Worm (Caenorhabditis elegans) whole organism, young adult: ENCODE results near the gene C56G2.15.

Experiments used
- B0019.2 ChIP-seq: fragments of 200-800 bp; sonication (Bioruptor generic); conservative IDR thresholded peaks from 2 replicates; pipeline ENCODE4 v1.3.6; 2022; ENCODE audit warnings: missing genetic modification reagents, missing genetic modification characterization, missing compliant biosample characterization
- B0336.3 ChIP-seq: fragments of 200-800 bp; sonication (Bioruptor generic); IDR thresholded peaks from 2 replicates; pipeline ENCODE4 v1.3.6; 2022; ENCODE audit warnings: missing genetic modification characterization, missing compliant biosample characterization
- F23B12.7 ChIP-seq: sonication (generic microtip); optimal IDR thresholded peaks from 2 replicates; lab custom pipeline; 2017; ENCODE audit warnings: missing genetic modification characterization, mild to moderate bottlenecking, missing compliant biosample characterization, antibody characterized with exemption, moderate library complexity; ENCODE audit not compliant: insufficient read depth
- F52B5.7 ChIP-seq: sonication (generic microtip); optimal IDR thresholded peaks from 2 replicates; lab custom pipeline; 2016; ENCODE audit warnings: mild to moderate bottlenecking, missing genetic modification characterization, missing compliant biosample characterization
- F55B11.4 ChIP-seq: sonication (generic microtip); optimal IDR thresholded peaks from 2 replicates; lab custom pipeline; 2016; ENCODE audit warnings: missing compliant biosample characterization, missing genetic modification characterization, borderline replicate concordance; ENCODE audit not compliant: insufficient read depth
- F57C9.4 ChIP-seq: sonication (generic microtip); optimal IDR thresholded peaks from 2 replicates; lab custom pipeline; 2017; ENCODE audit warnings: mild to moderate bottlenecking, missing genetic modification characterization, missing compliant biosample characterization
- T26A5.8 ChIP-seq: sonication (generic microtip); optimal IDR thresholded peaks from 2 replicates; lab custom pipeline; 2016; ENCODE audit warnings: missing genetic modification characterization, missing compliant biosample characterization
- Y53F4B.3 ChIP-seq: fragments of 200-800 bp; sonication (Bioruptor generic); IDR thresholded peaks from 2 replicates; pipeline ENCODE4 v1.3.6; 2022; ENCODE audit warnings: missing genetic modification reagents, missing genetic modification characterization, missing compliant biosample characterization
- Y95B8A.8 ChIP-seq: fragments of 200-800 bp; sonication (Bioruptor generic); IDR thresholded peaks from 2 replicates; pipeline ENCODE4 v1.3.6; 2022; ENCODE audit warnings: missing genetic modification reagents, missing genetic modification characterization, missing compliant biosample characterization
- athp-1 ChIP-seq: sonication (generic microtip); optimal IDR thresholded peaks from 2 replicates; lab custom pipeline; 2017; ENCODE audit warnings: mild to moderate bottlenecking, missing genetic modification characterization, missing compliant biosample characterization
- attf-6 ChIP-seq: fragments of 200-800 bp; sonication (Bioruptor generic); IDR thresholded peaks from 2 replicates; pipeline ENCODE4 v1.3.6; 2022; ENCODE audit warnings: missing genetic modification reagents, missing genetic modification characterization, missing compliant biosample characterization
- chd-7 ChIP-seq: sonication (generic microtip); optimal IDR thresholded peaks from 2 replicates; lab custom pipeline; 2016; ENCODE audit warnings: mild to moderate bottlenecking, missing genetic modification characterization, moderate library complexity, missing compliant biosample characterization
- dpff-1 ChIP-seq: sonication (generic microtip); optimal IDR thresholded peaks from 2 replicates; lab custom pipeline; 2017; ENCODE audit warnings: mild to moderate bottlenecking, missing genetic modification characterization, missing compliant biosample characterization
- dpl-1 ChIP-seq: fragments of 150-350 bp; optimal IDR thresholded peaks from 2 replicates; lab custom pipeline; 2014; ENCODE audit warnings: missing biosample characterization, missing genetic modification reagents, missing genetic modification characterization
- egl-18 ChIP-seq: fragments of 200-800 bp; sonication (Bioruptor generic); IDR thresholded peaks from 2 replicates; pipeline ENCODE4 v1.3.6; 2022; ENCODE audit warnings: missing genetic modification reagents, missing genetic modification characterization, missing compliant biosample characterization
- egrh-3 ChIP-seq: fragments of 200-800 bp; sonication (Bioruptor generic); IDR thresholded peaks from 2 replicates; pipeline ENCODE4 v1.3.6; 2022; ENCODE audit warnings: missing genetic modification reagents, missing genetic modification characterization, missing compliant biosample characterization
- hlh-12 ChIP-seq: sonication (generic microtip); optimal IDR thresholded peaks from 2 replicates; lab custom pipeline; 2016; ENCODE audit warnings: missing genetic modification characterization, missing compliant biosample characterization
- hmg-20 ChIP-seq: fragments of 200-800 bp; sonication (Bioruptor generic); IDR thresholded peaks from 2 replicates; pipeline ENCODE4 v1.3.6; 2022; ENCODE audit warnings: missing genetic modification reagents, missing genetic modification characterization, missing compliant biosample characterization
- hrde-1 ChIP-seq: sonication (generic microtip); optimal IDR thresholded peaks from 2 replicates; lab custom pipeline; 2016; ENCODE audit warnings: missing genetic modification characterization, mild to moderate bottlenecking, missing compliant biosample characterization, moderate library complexity, missing genotype, missing genetic modification reagents, borderline replicate concordance
- let-607 ChIP-seq, 2 experiments: fragments of 200-800 bp in 1 of 2; sonication (Bioruptor generic) in 1 of 2; sonication (generic microtip) in 1 of 2; optimal IDR thresholded peaks; 2 replicates each; lab custom pipeline; 2016 to 2018; ENCODE audit warnings: mild to moderate bottlenecking in 2 of 2, missing compliant biosample characterization in 2 of 2, missing genetic modification characterization in 2 of 2, moderate library complexity in 2 of 2, missing genotype in 1 of 2
- lin-35 ChIP-seq, 3 experiments: fragments of 150-350 bp in 2 of 3; sonication (generic microtip) in 1 of 3; optimal IDR thresholded peaks; 2 replicates each; lab custom pipeline; 2014 to 2018; ENCODE audit warnings: missing biosample characterization in 3 of 3, missing genetic modification characterization in 3 of 3, missing genetic modification reagents in 3 of 3
- lir-1 ChIP-seq: fragments of 200-800 bp; sonication (Bioruptor generic); conservative IDR thresholded peaks from 2 replicates; pipeline ENCODE4 v1.3.6; 2022; ENCODE audit warnings: missing genetic modification reagents, missing genetic modification characterization, missing compliant biosample characterization
- lsl-1 ChIP-seq: fragments of 200-800 bp; sonication (Bioruptor generic); optimal IDR thresholded peaks from 2 replicates; lab custom pipeline; 2018; ENCODE audit warnings: mild to moderate bottlenecking, missing genetic modification characterization, moderate library complexity, missing compliant biosample characterization
- madf-10 ChIP-seq: sonication (generic microtip); optimal IDR thresholded peaks from 2 replicates; lab custom pipeline; 2016; ENCODE audit warnings: mild to moderate bottlenecking, missing genetic modification characterization, missing compliant biosample characterization
- nfya-1 ChIP-seq: sonication (generic microtip); optimal IDR thresholded peaks from 2 replicates; lab custom pipeline; 2017; ENCODE audit warnings: antibody characterized with exemption, missing compliant biosample characterization, missing genetic modification characterization, borderline replicate concordance; ENCODE audit not compliant: insufficient read depth
- nhr-120 ChIP-seq: fragments of 200-800 bp; sonication (Bioruptor generic); IDR thresholded peaks from 2 replicates; pipeline ENCODE4 v1.3.6; 2022; ENCODE audit warnings: missing genetic modification characterization, missing compliant biosample characterization
- nhr-80 ChIP-seq: sonication (generic microtip); optimal IDR thresholded peaks from 2 replicates; lab custom pipeline; 2016; ENCODE audit warnings: missing genetic modification characterization, missing compliant biosample characterization
- pha-4 ChIP-seq: fragments of 150-350 bp; sonication (generic microtip); optimal IDR thresholded peaks from 2 replicates; lab custom pipeline; 2014; ENCODE audit warnings: missing biosample characterization, missing genetic modification reagents, missing genetic modification characterization
- sea-2 ChIP-seq: fragments of 200-800 bp; sonication (Bioruptor generic); IDR thresholded peaks from 2 replicates; pipeline ENCODE4 v1.3.6; 2022; ENCODE audit warnings: missing genetic modification characterization, missing compliant biosample characterization
- snpc-3.4 ChIP-seq: sonication (generic microtip); optimal IDR thresholded peaks from 2 replicates; lab custom pipeline; 2017; ENCODE audit warnings: missing genetic modification characterization, mild to moderate bottlenecking, missing compliant biosample characterization, antibody characterized with exemption, moderate library complexity, missing genotype, missing genetic modification reagents
- somi-1 ChIP-seq: fragments of 200-800 bp; sonication (Bioruptor generic); optimal IDR thresholded peaks from 2 replicates; lab custom pipeline; 2018; ENCODE audit warnings: mild to moderate bottlenecking, missing genetic modification characterization, missing compliant biosample characterization
- sptf-2 ChIP-seq: fragments of 200-800 bp; sonication (Bioruptor generic); optimal IDR thresholded peaks from 2 replicates; lab custom pipeline; 2018; ENCODE audit warnings: mild to moderate bottlenecking, missing genetic modification characterization, missing compliant biosample characterization
- tlf-1 ChIP-seq: fragments of 200-800 bp; sonication (Bioruptor generic); optimal IDR thresholded peaks from 2 replicates; lab custom pipeline; 2018; ENCODE audit warnings: mild to moderate bottlenecking, missing genetic modification characterization, missing compliant biosample characterization
- unc-62 ChIP-seq: fragments of 150-350 bp; optimal IDR thresholded peaks from 2 replicates; lab custom pipeline; 2014; ENCODE audit warnings: missing biosample characterization, missing genetic modification reagents, missing genetic modification characterization
- xnd-1 ChIP-seq: sonication (generic microtip); optimal IDR thresholded peaks from 2 replicates; lab custom pipeline; 2016; ENCODE audit warnings: missing genotype, missing genetic modification reagents, missing genetic modification characterization, missing compliant biosample characterization
- ztf-22 ChIP-seq: fragments of 200-800 bp; sonication (Bioruptor generic); optimal IDR thresholded peaks from 2 replicates; lab custom pipeline; 2018; ENCODE audit warnings: mild to moderate bottlenecking, missing genetic modification characterization, moderate library complexity, missing compliant biosample characterization

C56G2.15 gene

ce11 chrIII:6402810-6403209, 35.1 kb upstream of the C56G2.15 start:
- peak; percentile 81 for TF ChIP-seq unc-62 (GFP tag; lab: Kevin White, UChicago)
- no peak for TF ChIP-seq nfya-1 (tag; lab: Kevin White, UChicago)
- no peak for TF ChIP-seq attf-6 (GFP tag; lab: Robert Waterston, UW)
- no peak for TF ChIP-seq sea-2 (GFP tag; lab: Robert Waterston, UW)
- TF ChIP-seq nhr-80 (tag; lab: Kevin White, UChicago), result peak; percentile 49
- no peak for TF ChIP-seq snpc-3.4 (tag; lab: Kevin White, UChicago)
- no peak for TF ChIP-seq F52B5.7 (tag; lab: Kevin White, UChicago)
- TF ChIP-seq athp-1 (tag; lab: Kevin White, UChicago), result no peak
- TF ChIP-seq lsl-1, result no peak
- TF ChIP-seq nhr-120 (GFP tag; lab: Robert Waterston, UW), result no peak
- no peak for TF ChIP-seq Y53F4B.3
- TF ChIP-seq chd-7 (tag; lab: Kevin White, UChicago), result no peak
- TF ChIP-seq dpff-1, result no peak
- no peak for TF ChIP-seq T26A5.8
- TF ChIP-seq let-607 (tag; optimal IDR thresholded peaks at IDR 0.05; lab: Kevin White, UChicago), result peak in 1 of 2 experiments; percentile 37
- no peak for TF ChIP-seq tlf-1 (GFP tag; lab: Kevin White, UChicago)
- TF ChIP-seq, all 124 proteins: peak for 3

- TF ChIP-seq hrde-1 (tag; lab: Kevin White, UChicago) (no peak), somi-1 (GFP tag; lab: Kevin White, UChicago) (peak; percentile 33)
Measured at ce11 chrIII:6402346-6402745, 34.6 kb upstream of the C56G2.15 start.

- TF ChIP-seq xnd-1 (tag; lab: Kevin White, UChicago) (no peak), Y95B8A.8 (no peak), egrh-3 (GFP tag; lab: Robert Waterston, UW) (no peak), sptf-2 (no peak)
Measured at ce11 chrIII:6399424-6399823, 31.7 kb upstream of the C56G2.15 start.

- TF ChIP-seq egl-18 (GFP tag; lab: Robert Waterston, UW) (no peak), B0019.2 (GFP tag; lab: Robert Waterston, UW) (no peak), nhr-120 (GFP tag; lab: Robert Waterston, UW) (no peak), lsl-1 (no peak), lir-1 (no peak), pha-4 (tag; lab: Kevin White, UChicago) (no peak), F57C9.4 (tag; lab: Kevin White, UChicago) (no peak), lin-35 (GFP tag; optimal IDR thresholded peaks at IDR 0.05; lab: Kevin White, UChicago) (no peak), madf-10 (tag; lab: Kevin White, UChicago) (no peak), F55B11.4 (tag; lab: Kevin White, UChicago) (no peak), ztf-22 (GFP tag; lab: Kevin White, UChicago) (no peak), B0336.3 (no peak), F23B12.7 (no peak), dpl-1 (no peak), nhr-80 (tag; lab: Kevin White, UChicago) (no peak), let-607 (tag; optimal IDR thresholded peaks at IDR 0.05; lab: Kevin White, UChicago) (no peak), F52B5.7 (tag; lab: Kevin White, UChicago) (no peak), hlh-12 (tag; lab: Kevin White, UChicago) (no peak), hmg-20 (GFP tag; lab: Robert Waterston, UW) (no peak)
Measured at ce11 chrIII:6398124-6398523, 30.4 kb upstream of the C56G2.15 start.
